Worm (Caenorhabditis elegans) whole organism, L2 larva: Measurements from ENCODE around the gene mam-5.

ENCODE experiments used
- ZK546.5 ChIP-seq: sonication (generic microtip); optimal IDR thresholded peaks from 2 replicates; lab custom pipeline; 2017; ENCODE audit warnings: missing biosample characterization, missing genetic modification characterization
- lin-39 ChIP-seq: fragments of 150-350 bp; optimal IDR thresholded peaks from 2 replicates; lab custom pipeline; 2014; ENCODE audit warnings: missing biosample characterization, missing genetic modification reagents, missing genetic modification characterization
- nhr-237 ChIP-seq: fragments of 150-350 bp; optimal IDR thresholded peaks from 2 replicates; lab custom pipeline; 2014; ENCODE audit warnings: missing biosample characterization, missing genetic modification characterization
- nhr-77 ChIP-seq: fragments of 150-350 bp; optimal IDR thresholded peaks from 2 replicates; lab custom pipeline; 2014; ENCODE audit warnings: missing biosample characterization, missing genetic modification characterization
- snpc-4 ChIP-seq: fragments of 150-350 bp; optimal IDR thresholded peaks from 2 replicates; lab custom pipeline; 2014; ENCODE audit warnings: missing biosample characterization, missing genetic modification characterization

DNA sequence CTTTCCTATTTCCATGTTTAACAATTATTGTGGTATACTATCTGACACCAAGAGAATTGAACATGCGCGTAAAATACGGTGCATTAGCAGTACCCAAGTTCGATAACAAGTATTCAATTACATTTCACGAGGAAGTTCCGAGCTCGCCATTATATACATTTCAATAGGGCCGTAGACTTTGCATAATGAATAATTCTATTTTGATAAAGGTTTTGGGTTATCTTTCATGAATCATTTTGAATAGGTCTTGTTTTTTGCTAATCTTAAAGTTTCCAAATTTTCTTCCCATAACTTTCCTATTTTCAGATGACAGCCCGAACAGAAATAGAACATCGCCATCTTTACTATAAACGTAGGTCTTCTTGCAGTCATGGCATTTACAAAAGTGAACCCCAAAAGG, 26.3 kb upstream of the mam-5 start, which contains the start of gene C50H2.13:
- TF ChIP-seq lin-39 (tag; lab: Kevin White, UChicago) (no peak), ZK546.5 (no peak), nhr-77 (tag; lab: Kevin White, UChicago) (no peak), snpc-4 (tag; lab: Kevin White, UChicago) (no peak), nhr-237 (no peak)
